Worm (Caenorhabditis elegans) whole organism, early embryonic: Measurements from ENCODE around the gene znf-207.
"Not testable (repeated sequence)": the region's sequence is repeated elsewhere in the genome, so short reads cannot be mapped to it uniquely, and the experiment has no call there.

Experiments
- B0310.2 ChIP-seq: sonication (generic microtip); optimal IDR thresholded peaks from 2 replicates; lab custom pipeline; 2016; ENCODE audit warnings: mild to moderate bottlenecking, missing genetic modification characterization, missing compliant biosample characterization
- F13C5.2 ChIP-seq: sonication (generic microtip); optimal IDR thresholded peaks from 2 replicates; lab custom pipeline; 2017; ENCODE audit warnings: mild to moderate bottlenecking, missing genetic modification characterization, inconsistent platforms, missing compliant biosample characterization
- ama-1 ChIP-seq: fragments of 150-350 bp; optimal IDR thresholded peaks from 2 replicates; lab custom pipeline; 2014
- ceh-36 ChIP-seq: sonication (generic microtip); optimal IDR thresholded peaks from 2 replicates; lab custom pipeline; 2016; ENCODE audit warnings: missing genetic modification characterization, inconsistent platforms, missing compliant biosample characterization
- ets-7 ChIP-seq: sonication (generic microtip); optimal IDR thresholded peaks from 2 replicates; lab custom pipeline; 2016; ENCODE audit warnings: missing genotype, missing genetic modification characterization, missing compliant biosample characterization
- flt-1 ChIP-seq: fragments of 200-800 bp; sonication (Bioruptor generic); IDR thresholded peaks from 2 replicates; pipeline ENCODE4 v1.3.6; 2022; ENCODE audit warnings: missing genetic modification characterization, missing compliant biosample characterization
- hnd-1 ChIP-seq: sonication (generic microtip); optimal IDR thresholded peaks from 2 replicates; lab custom pipeline; 2016; ENCODE audit warnings: missing genetic modification characterization, missing compliant biosample characterization
- pes-1 ChIP-seq: fragments of 200-800 bp; sonication (Bioruptor generic); IDR thresholded peaks from 2 replicates; pipeline ENCODE4 v1.3.6; 2022; ENCODE audit warnings: missing genetic modification reagents, missing genetic modification characterization, missing compliant biosample characterization
- scrt-1 ChIP-seq: fragments of 200-800 bp; sonication (Bioruptor generic); IDR thresholded peaks from 2 replicates; pipeline ENCODE4 v1.3.6; 2022; ENCODE audit warnings: missing genetic modification characterization, missing compliant biosample characterization
- sea-1 ChIP-seq: fragments of 200-800 bp; sonication (Bioruptor generic); conservative IDR thresholded peaks from 2 replicates; pipeline ENCODE4 v1.3.6; 2022; ENCODE audit warnings: missing genetic modification characterization, missing compliant biosample characterization
- tbx-11 ChIP-seq: fragments of 200-800 bp; sonication (Bioruptor generic); IDR thresholded peaks from 2 replicates; pipeline ENCODE4 v1.3.6; 2022; ENCODE audit warnings: missing genetic modification characterization, missing compliant biosample characterization
- tbx-37 ChIP-seq: fragments of 200-800 bp; sonication (Bioruptor generic); conservative IDR thresholded peaks from 2 replicates; pipeline ENCODE4 v1.3.6; 2022; ENCODE audit warnings: missing genetic modification reagents, missing genetic modification characterization, missing compliant biosample characterization
- tra-4 ChIP-seq: sonication (generic microtip); optimal IDR thresholded peaks from 2 replicates; lab custom pipeline; 2017; ENCODE audit warnings: missing genetic modification characterization, missing compliant biosample characterization

- TF ChIP-seq sea-1; ama-1; tbx-11; B0310.2 (tag; lab: Kevin White, UChicago); hnd-1 (tag; lab: Kevin White, UChicago); pes-1 (GFP tag; lab: Robert Waterston, UW); scrt-1 (GFP tag; lab: Robert Waterston, UW); F13C5.2 (tag; lab: Kevin White, UChicago); tra-4 (tag; lab: Kevin White, UChicago); tbx-37; ets-7; ceh-36 (tag; lab: Kevin White, UChicago): not testable (repeated sequence)
- TF ChIP-seq flt-1 (GFP tag; lab: Robert Waterston, UW), result peak; percentile 11; the same call in 1 of the 2 replicates
These were observed 14.0 kb downstream of the znf-207 start, which contains the start of gene his-48 for ce11 chrIV:11324741-11325140.
